Fruit fly (Drosophila melanogaster): Measurements from ENCODE around the gene NetA.

The NetA gene

DNA sequence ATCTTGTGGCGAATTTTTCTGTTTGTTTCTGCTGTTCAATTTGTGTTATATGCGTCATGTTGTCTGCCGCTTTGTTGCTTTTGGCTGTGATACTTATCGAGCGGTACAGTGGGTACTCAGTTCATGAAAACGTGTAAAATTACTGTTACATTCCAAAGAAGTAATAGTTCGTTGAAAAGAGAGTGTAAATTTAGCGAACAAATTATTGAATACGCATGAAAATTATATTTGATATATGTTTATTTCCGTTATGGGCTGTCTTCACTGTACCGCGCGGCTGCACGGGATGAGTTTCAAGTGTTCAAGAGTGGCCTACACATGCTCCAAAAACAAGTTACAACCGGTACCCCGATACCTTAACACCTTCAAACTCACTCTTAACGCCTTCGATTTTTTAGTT, 35.4 kb upstream of the NetA start (continued):
- TF ChIP-seq pnt (GFP tag; optimal IDR thresholded peaks at IDR 0.05) (peak; percentile 72), Chrac-16 (GFP tag; optimal IDR thresholded peaks at IDR 0.05) (peak; percentile 48), Mrtf (GFP tag; IDR thresholded peaks at IDR 0.05) (peak; percentile 71), CG8478 (optimal IDR thresholded peaks at IDR 0.05) (no peak), slp2 (GFP tag; optimal IDR thresholded peaks at IDR 0.05) (peak; percentile 31), PHDP (tag; optimal IDR thresholded peaks at IDR 0.05) (peak; percentile 73), Lhr (GFP tag; optimal IDR thresholded peaks at IDR 0.05) (peak; percentile 0), CG42726 (GFP tag; IDR thresholded peaks at IDR 0.05; ENCODE audit: partially characterized antibody) (no peak), ATbp (GFP tag; optimal IDR thresholded peaks at IDR 0.05) (peak; percentile 77), pb (GFP tag; optimal IDR thresholded peaks at IDR 0.05) (peak; percentile 8), Ets97D (GFP tag; optimal IDR thresholded peaks at IDR 0.05) (peak; percentile 27), CG6854 (GFP tag; optimal IDR thresholded peaks at IDR 0.05) (peak; percentile 4), ttk (GFP tag; IDR thresholded peaks at IDR 0.05) (peak; percentile 85), CG31388 (GFP tag; optimal IDR thresholded peaks at IDR 0.05) (peak; percentile 15), run (tag; optimal IDR thresholded peaks at IDR 0.05) (peak; percentile 21), zfh2 (GFP tag; optimal IDR thresholded peaks at IDR 0.05) (no peak), chn (GFP tag; optimal IDR thresholded peaks at IDR 0.05) (peak; percentile 58), CkIIα-i1 (GFP tag; IDR thresholded peaks at IDR 0.05) (no peak), aop (GFP tag; IDR thresholded peaks at IDR 0.05) (no peak), salm (tag; optimal IDR thresholded peaks at IDR 0.05) (peak; percentile 58), H15 (GFP tag; IDR thresholded peaks at IDR 0.05) (peak; percentile 76; the same call in 2 of the 3 replicates), CG2129 (GFP tag; IDR thresholded peaks at IDR 0.05; ENCODE audit: partially characterized antibody) (no peak), CG2889 (GFP tag; IDR thresholded peaks at IDR 0.05) (peak; percentile 42; the same call in 1 of the 3 replicates), CG10431 (GFP tag; optimal IDR thresholded peaks at IDR 0.05) (no peak), CG7963 (GFP tag; IDR thresholded peaks at IDR 0.05; ENCODE audit: partially characterized antibody) (no peak), Opbp (GFP tag; IDR thresholded peaks at IDR 0.05; ENCODE audit: partially characterized antibody) (no peak), CG4820 (GFP tag; optimal IDR thresholded peaks at IDR 0.05) (peak; percentile 74), CG7556 (GFP tag; optimal IDR thresholded peaks at IDR 0.05) (peak; percentile 39), croc (GFP tag; conservative IDR thresholded peaks at IDR 0.05) (peak; percentile 64; the same call in 2 of the 3 replicates), NK7.1 (GFP tag; optimal IDR thresholded peaks at IDR 0.05) (no peak), bigmax (GFP tag; optimal IDR thresholded peaks at IDR 0.05) (no peak), CG1832 (GFP tag; optimal IDR thresholded peaks at IDR 0.05) (no peak), mam (GFP tag; optimal IDR thresholded peaks at IDR 0.05) (peak; percentile 38), lola (GFP tag; optimal IDR thresholded peaks at IDR 0.05) (peak in 1 of 3 experiments; percentile 26), gsb (GFP tag; IDR thresholded peaks at IDR 0.05) (peak; percentile 49; the same call in 1 of the 2 replicates), Hmx (GFP tag; optimal IDR thresholded peaks at IDR 0.05) (no peak), tna (GFP tag; IDR thresholded peaks at IDR 0.05; ENCODE audit: partially characterized antibody) (no peak), CG6654 (GFP tag; optimal IDR thresholded peaks at IDR 0.05) (peak; percentile 35), sc (optimal IDR thresholded peaks at IDR 0.05) (no peak), sc (GFP tag; optimal IDR thresholded peaks at IDR 0.05) (peak; percentile 30), Pdp1 (GFP tag; optimal IDR thresholded peaks at IDR 0.05) (peak; percentile 52 to 68), CTCF (GFP tag; optimal IDR thresholded peaks at IDR 0.05) (peak; percentile 8), gt (GFP tag; IDR thresholded peaks at IDR 0.05) (no peak), CG2678 (tag; optimal IDR thresholded peaks at IDR 0.05) (peak; percentile 81), Blimp-1 (GFP tag; optimal IDR thresholded peaks at IDR 0.05) (peak; percentile 75), CG14014 (GFP tag; IDR thresholded peaks at IDR 0.05) (peak; percentile 82), MBD-R2 (GFP tag; IDR thresholded peaks at IDR 0.05) (peak; percentile 12; the same call in 1 of the 2 replicates), crc (GFP tag; optimal IDR thresholded peaks at IDR 0.05) (peak; percentile 17), CG10462 (GFP tag; optimal IDR thresholded peaks at IDR 0.05) (no peak), klu (GFP tag; IDR thresholded peaks at IDR 0.05) (no peak), CG11695 (GFP tag; IDR thresholded peaks at IDR 0.05) (peak; percentile 73), cwo (GFP tag; optimal IDR thresholded peaks at IDR 0.05) (peak; percentile 35)
